Worm (Caenorhabditis elegans): ENCODE data around the gene R13H4.6.

R13H4.6 gene

ce11 chrV:11868142-11868541 is 5.2 kb downstream of the R13H4.6 start, which contains the start of gene R13H4.7:
Gene R13H4.7, minus strand, starts transcription at chrV:11868242.
- TF ChIP-seq lin-11 (tag; optimal IDR thresholded peaks at IDR 0.05): no peak
- TF ChIP-seq pag-3 (tag; optimal IDR thresholded peaks at IDR 0.05; ENCODE audit: borderline replicate concordance): no peak
- no peak for TF ChIP-seq ceh-30 (tag; optimal IDR thresholded peaks at IDR 0.05)
- TF ChIP-seq fax-1 (tag; optimal IDR thresholded peaks at IDR 0.05): no peak
- no peak for TF ChIP-seq dmd-4 (tag; optimal IDR thresholded peaks at IDR 0.05; ENCODE audit: borderline replicate concordance)
- TF ChIP-seq ceh-19 (GFP tag; optimal IDR thresholded peaks at IDR 0.05): no peak
- TF ChIP-seq ttx-3 (tag; optimal IDR thresholded peaks at IDR 0.05): no peak
- TF ChIP-seq ceh-6 (GFP tag; optimal IDR thresholded peaks at IDR 0.05): no peak
- no peak for TF ChIP-seq ceh-14 (tag; optimal IDR thresholded peaks at IDR 0.05)
- no peak for TF ChIP-seq C08G9.2 (tag; optimal IDR thresholded peaks at IDR 0.05)
- no peak for TF ChIP-seq pha-2 (tag; optimal IDR thresholded peaks at IDR 0.05)
- no peak for TF ChIP-seq T23F11.4 (GFP tag; optimal IDR thresholded peaks at IDR 0.05)
- TF ChIP-seq ceh-18 (tag; optimal IDR thresholded peaks at IDR 0.05): no peak

- TF ChIP-seq K09A11.1 (tag; optimal IDR thresholded peaks at IDR 0.05; ENCODE audit: insufficient read depth) (no peak), ceh-22 (tag; optimal IDR thresholded peaks at IDR 0.05) (no peak), rnt-1 (tag; optimal IDR thresholded peaks at IDR 0.05) (no peak), madf-2 (tag; optimal IDR thresholded peaks at IDR 0.05) (no peak), zip-5 (tag; optimal IDR thresholded peaks at IDR 0.05) (no peak), hlh-30 (tag; optimal IDR thresholded peaks at IDR 0.05; ENCODE audit: insufficient read depth) (no peak), K02D7.2 (tag; optimal IDR thresholded peaks at IDR 0.05) (no peak), npax-4 (tag; optimal IDR thresholded peaks at IDR 0.05) (no peak), gmeb-2 (tag; optimal IDR thresholded peaks at IDR 0.05) (no peak), nhr-11 (tag; optimal IDR thresholded peaks at IDR 0.05) (no peak), unc-3 (GFP tag; conservative IDR thresholded peaks at IDR 0.05) (no peak), unc-3 (tag; optimal IDR thresholded peaks at IDR 0.05) (no peak), odd-2 (tag; optimal IDR thresholded peaks at IDR 0.05) (no peak), mec-3 (tag; optimal IDR thresholded peaks at IDR 0.05; ENCODE audit: borderline replicate concordance) (no peak), ceh-34 (tag; optimal IDR thresholded peaks at IDR 0.05) (no peak), ceh-14 (tag; optimal IDR thresholded peaks at IDR 0.05) (no peak)
Observed at ce11 chrV:11875060-11875459, 12.1 kb downstream of the R13H4.6 start, which contains the start of gene sulp-4. Gene sulp-4, plus strand, starts transcription at chrV:11875360.

- TF ChIP-seq ceh-31 (tag; optimal IDR thresholded peaks at IDR 0.05) (no peak), sdc-2 (tag; optimal IDR thresholded peaks at IDR 0.05) (no peak), Y22D7AL.16 (tag; optimal IDR thresholded peaks at IDR 0.05) (no peak), ceh-22 (tag; optimal IDR thresholded peaks at IDR 0.05) (no peak), hlh-13 (GFP tag; optimal IDR thresholded peaks at IDR 0.05) (no peak), nfya-1 (tag; optimal IDR thresholded peaks at IDR 0.05) (no peak), nhr-11 (tag; optimal IDR thresholded peaks at IDR 0.05) (no peak)
Observed at ce11 chrV:11876657-11877056, 13.7 kb downstream of the R13H4.6 start.

DNA sequence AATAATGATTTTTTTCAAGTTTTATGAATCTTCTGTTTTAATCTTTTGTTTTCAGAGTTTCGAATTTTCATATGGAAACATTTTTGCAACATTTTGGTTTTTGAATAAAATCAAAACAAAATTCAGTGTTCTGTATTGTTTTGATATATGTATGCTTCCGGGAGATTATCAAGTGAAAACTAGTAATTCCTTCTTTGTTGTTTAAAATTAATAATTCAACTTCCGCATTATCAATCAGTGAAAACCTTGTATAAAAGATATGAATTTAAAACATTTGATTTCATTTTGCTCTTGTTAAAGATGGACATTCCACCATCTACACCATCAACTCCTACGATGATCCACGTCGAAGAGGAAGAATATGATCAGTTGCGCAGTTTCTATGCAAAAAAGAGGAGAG is 16.8 kb downstream of the R13H4.6 start, which contains the start of gene sulp-5:
Gene sulp-5, plus strand, starts transcription at position 301 of the 400 bp plus-strand sequence.
- TF ChIP-seq che-1 (tag; optimal IDR thresholded peaks at IDR 0.05) (no peak), pax-1 (tag; optimal IDR thresholded peaks at IDR 0.05) (no peak), ceh-48 (tag; optimal IDR thresholded peaks at IDR 0.05) (no peak), lin-11 (tag; optimal IDR thresholded peaks at IDR 0.05) (no peak), fkh-6 (tag; optimal IDR thresholded peaks at IDR 0.05) (no peak)

Data from whole organism, late embryonic.